Fruit fly (Drosophila melanogaster) whole organism, adult: Measurements from ENCODE around the gene CG43680.

Source experiments
- CG11617 ChIP-seq: fragments of 200-800 bp; sonication (Bioruptor generic); optimal IDR thresholded peaks from 2 replicates; lab custom pipeline; 2017; ENCODE audit warnings: mild to moderate bottlenecking, missing biosample characterization, missing genetic modification reagents, missing genetic modification characterization
- CG12768 ChIP-seq: fragments of 200-800 bp; sonication (Bioruptor generic); optimal IDR thresholded peaks from 2 replicates; lab custom pipeline; 2017; ENCODE audit warnings: missing biosample characterization, missing genetic modification characterization, mild to moderate bottlenecking, moderate library complexity, missing genetic modification reagents
- CG14711 ChIP-seq: fragments of 200-800 bp; sonication (Bioruptor generic); optimal IDR thresholded peaks from 2 replicates; lab custom pipeline; 2018; ENCODE audit warnings: missing biosample characterization, mild to moderate bottlenecking, missing genetic modification characterization, moderate library complexity
- CG1620 ChIP-seq: fragments of 200-800 bp; sonication (Bioruptor generic); optimal IDR thresholded peaks from 2 replicates; lab custom pipeline; 2016; ENCODE audit warnings: missing biosample characterization, missing genetic modification characterization
- CG5204 ChIP-seq: fragments of 200-800 bp; sonication (Bioruptor generic); optimal IDR thresholded peaks from 2 replicates; lab custom pipeline; 2016; ENCODE audit warnings: missing biosample characterization, missing genetic modification characterization
- CG7045 ChIP-seq: fragments of 200-800 bp; sonication (Bioruptor generic); optimal IDR thresholded peaks from 2 replicates; lab custom pipeline; 2017; ENCODE audit warnings: missing biosample characterization, mild to moderate bottlenecking, missing genetic modification characterization
- Clk ChIP-seq: fragments of 200-800 bp; sonication (Bioruptor generic); optimal IDR thresholded peaks from 2 replicates; lab custom pipeline; 2017; ENCODE audit warnings: missing biosample characterization, missing genetic modification characterization
- Hr96 ChIP-seq: fragments of 200-800 bp; sonication (Bioruptor generic); optimal IDR thresholded peaks from 2 replicates; lab custom pipeline; 2016; ENCODE audit warnings: missing biosample characterization, missing genetic modification characterization
- bab1 ChIP-seq: fragments of 200-800 bp; sonication (Bioruptor generic); optimal IDR thresholded peaks from 3 replicates; lab custom pipeline; 2019; ENCODE audit warnings: missing biosample characterization, mild to moderate bottlenecking, missing genetic modification characterization, moderate library complexity
- cic ChIP-seq: fragments of 200-800 bp; sonication (Bioruptor generic); optimal IDR thresholded peaks from 2 replicates; lab custom pipeline; 2017; ENCODE audit warnings: missing biosample characterization, mild to moderate bottlenecking, missing genetic modification characterization, moderate library complexity
- cnc ChIP-seq, 2 experiments: fragments of >200 bp; optimal IDR thresholded peaks; 2 replicates each; lab custom pipeline; 2017
- kay ChIP-seq: fragments of 200-800 bp; sonication (Bioruptor generic); peaks from one replicate; lab custom pipeline; 2016; ENCODE audit warnings: missing biosample characterization, missing genetic modification characterization, borderline replicate concordance
- pad ChIP-seq: fragments of 200-800 bp; sonication (Bioruptor generic); optimal IDR thresholded peaks from 3 replicates; lab custom pipeline; 2017; ENCODE audit warnings: missing biosample characterization, missing genetic modification characterization, mild to moderate bottlenecking, moderate library complexity, missing genetic modification reagents

dm6 chr3L:15010601-15011000 lies 42.5 kb downstream of the CG43680 start:
- TF ChIP-seq CG12768 (GFP tag; lab: Kevin White, UChicago) (no peak), CG7045 (GFP tag; lab: Kevin White, UChicago) (no peak), cic (GFP tag; lab: Kevin White, UChicago) (no peak), cnc (optimal IDR thresholded peaks at IDR 0.05; lab: Kevin White, UChicago) (no peak), bab1 (GFP tag; lab: Kevin White, UChicago) (no peak), pad (GFP tag; lab: Kevin White, UChicago) (no peak), CG11617 (GFP tag; lab: Kevin White, UChicago) (no peak), CG5204 (GFP tag; lab: Kevin White, UChicago) (no peak), Hr96 (no peak), Clk (GFP tag; lab: Kevin White, UChicago) (no peak), kay (GFP tag; lab: Kevin White, UChicago) (no peak), CG1620 (GFP tag; lab: Kevin White, UChicago) (no peak), CG14711 (tag; lab: Kevin White, UChicago) (no peak)
